Fruit fly (Drosophila melanogaster) S2 (cell line): Measurements from ENCODE around the gene CG15529.

Experiments
- CG8478 ChIP-seq: fragments of >200 bp; optimal IDR thresholded peaks from 2 replicates; lab custom pipeline; 2018
- CTCF ChIP-seq, 2 experiments: fragments of >200 bp; optimal IDR thresholded peaks; 2 replicates each; lab custom pipeline; 2018

dm6 chr3R:30108639-30109038, 43.2 kb upstream of the CG15529 start:
- TF ChIP-seq CTCF (optimal IDR thresholded peaks at IDR 0.05; lab: Kevin White, UChicago) (no peak), CG8478 (lab: Kevin White, UChicago) (no peak)
